Worm (Caenorhabditis elegans): ENCODE measurements around the gene msp-45.

Gene msp-45

DNA sequence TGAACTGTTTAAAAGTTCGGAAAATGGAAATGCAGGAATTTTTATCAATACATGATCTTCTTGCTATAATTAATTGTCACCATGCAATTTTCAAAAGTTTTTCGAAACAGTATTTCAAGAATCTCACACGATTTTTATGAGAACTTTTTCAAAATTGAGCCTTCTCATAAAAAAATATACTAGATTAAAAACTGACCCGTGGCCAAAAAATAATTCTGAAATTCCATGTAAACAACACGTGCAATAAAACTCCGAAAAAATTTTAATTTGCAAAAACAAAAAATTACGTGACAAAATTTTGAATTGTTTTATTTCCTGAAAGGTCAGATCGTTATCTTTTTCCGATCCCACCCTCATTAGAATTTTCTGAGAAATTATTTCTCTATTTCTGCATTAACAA is 38.6 kb upstream of the msp-45 start, which contains the start of gene C34F11.5:
C34F11.5 (plus strand) TSS at position 301 of the 400 bp plus-strand sequence.
- no peak for TF ChIP-seq K09A11.1 (tag; optimal IDR thresholded peaks at IDR 0.05; ENCODE audit: insufficient read depth)
- TF ChIP-seq pha-4 (tag; optimal IDR thresholded peaks at IDR 0.05) = no peak
- TF ChIP-seq ceh-2 (tag; optimal IDR thresholded peaks at IDR 0.05) = no peak
- TF ChIP-seq pha-2 (tag; optimal IDR thresholded peaks at IDR 0.05) = no peak
- TF ChIP-seq ztf-16 (tag; optimal IDR thresholded peaks at IDR 0.05) = no peak
- no peak for TF ChIP-seq nhr-11 (tag; optimal IDR thresholded peaks at IDR 0.05)
- no peak for TF ChIP-seq unc-3 (GFP tag; conservative IDR thresholded peaks at IDR 0.05)
- TF ChIP-seq unc-3 (tag; optimal IDR thresholded peaks at IDR 0.05) = no peak
- TF ChIP-seq pax-1 (tag; optimal IDR thresholded peaks at IDR 0.05) = no peak
- TF ChIP-seq nfya-1 (tag; optimal IDR thresholded peaks at IDR 0.05) = no peak
- TF ChIP-seq dmd-4 (tag; optimal IDR thresholded peaks at IDR 0.05; ENCODE audit: borderline replicate concordance) = no peak
- TF ChIP-seq mec-3 (tag; optimal IDR thresholded peaks at IDR 0.05; ENCODE audit: borderline replicate concordance) = no peak
- no peak for TF ChIP-seq ceh-6 (GFP tag; optimal IDR thresholded peaks at IDR 0.05)

DNA sequence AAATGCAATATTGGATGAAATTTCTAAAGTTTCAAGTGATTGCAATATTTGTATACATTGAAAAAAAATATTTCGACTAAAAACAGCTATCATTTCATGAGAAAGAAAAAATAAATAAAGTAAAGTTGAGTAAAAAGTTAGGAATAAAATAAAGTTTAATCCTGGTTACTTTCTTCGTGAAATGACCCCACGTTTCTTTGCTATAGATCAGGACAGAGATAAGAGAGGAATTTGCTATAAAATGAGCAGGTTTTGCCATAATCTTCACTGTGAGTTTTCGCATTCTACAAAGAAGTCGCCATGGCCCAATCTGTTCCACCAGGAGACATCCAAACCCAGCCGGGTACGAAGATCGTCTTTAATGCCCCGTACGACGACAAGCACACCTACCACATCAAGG is 37.2 kb upstream of the msp-45 start, which contains the start of gene msp-49:
msp-49 (plus strand) TSS at position 301 of the 400 bp plus-strand sequence.
- TF ChIP-seq unc-42 (tag; optimal IDR thresholded peaks at IDR 0.05) = no peak
- no peak for TF ChIP-seq pqm-1 (tag; optimal IDR thresholded peaks at IDR 0.05)
- no peak for TF ChIP-seq npax-4 (tag; optimal IDR thresholded peaks at IDR 0.05)
- TF ChIP-seq T23F11.4 (GFP tag; optimal IDR thresholded peaks at IDR 0.05) = no peak
- no peak for TF ChIP-seq sox-4 (tag; optimal IDR thresholded peaks at IDR 0.05)
- TF ChIP-seq C08G9.2 (tag; optimal IDR thresholded peaks at IDR 0.05) = no peak
- TF ChIP-seq ets-4 (tag; optimal IDR thresholded peaks at IDR 0.05) = no peak
- no peak for TF ChIP-seq nfya-1 (tag; optimal IDR thresholded peaks at IDR 0.05)
- TF ChIP-seq C38D4.7 (GFP tag; optimal IDR thresholded peaks at IDR 0.05) = no peak
- no peak for TF ChIP-seq ceh-34 (tag; optimal IDR thresholded peaks at IDR 0.05)
- no peak for TF ChIP-seq elt-4 (tag; optimal IDR thresholded peaks at IDR 0.05)
- no peak for TF ChIP-seq sdc-2 (tag; optimal IDR thresholded peaks at IDR 0.05)
- no peak for TF ChIP-seq elt-2 (tag; optimal IDR thresholded peaks at IDR 0.05)
- TF ChIP-seq unc-86 (tag; optimal IDR thresholded peaks at IDR 0.05) = no peak
- no peak for TF ChIP-seq ceh-30 (tag; optimal IDR thresholded peaks at IDR 0.05)
- no peak for TF ChIP-seq lim-6 (tag; optimal IDR thresholded peaks at IDR 0.05)
- no peak for TF ChIP-seq pros-1 (tag; optimal IDR thresholded peaks at IDR 0.05)

DNA sequence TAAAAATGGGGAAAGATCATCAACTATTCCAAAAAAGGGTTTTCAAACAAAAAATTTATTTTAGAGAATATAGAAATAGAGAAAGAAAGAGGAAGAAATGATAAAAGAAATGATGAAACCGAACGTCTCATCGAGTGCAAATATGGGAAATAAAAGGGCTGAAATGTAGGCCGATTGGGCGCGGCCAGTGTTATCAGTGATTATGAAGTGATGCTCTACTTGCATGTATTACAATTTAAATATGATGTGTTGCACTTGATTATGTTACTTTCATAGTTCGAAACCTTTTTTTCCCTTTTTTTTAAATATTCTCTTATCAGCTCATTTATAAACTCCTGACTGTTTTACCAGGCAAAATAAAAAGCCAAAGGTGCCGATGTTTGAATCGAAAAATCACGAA is 34.9 kb upstream of the msp-45 start:
- TF ChIP-seq pha-4 (tag; optimal IDR thresholded peaks at IDR 0.05) = no peak
- peak; percentile 71 for TF ChIP-seq elt-2 (tag; optimal IDR thresholded peaks at IDR 0.05)

DNA sequence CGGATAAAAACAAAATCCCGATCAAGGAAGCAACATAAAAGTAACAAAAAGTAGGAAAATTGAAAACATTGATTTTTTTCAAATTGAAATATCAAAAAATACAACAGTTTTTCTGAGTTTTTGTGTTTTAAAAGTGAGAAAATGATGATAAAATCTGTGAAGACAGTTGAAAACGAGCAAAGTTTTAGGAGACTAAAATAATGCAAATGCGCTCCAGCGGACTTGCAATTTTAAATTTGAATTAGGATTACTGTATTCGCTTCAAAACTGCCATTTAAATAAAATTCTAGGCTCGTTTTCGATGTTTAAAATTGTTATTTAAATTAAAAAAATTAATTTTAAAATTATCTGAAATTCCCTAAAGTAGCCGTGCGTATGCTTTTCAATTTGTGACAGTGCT is 31.1 kb upstream of the msp-45 start:
- TF ChIP-seq T23F11.4 (GFP tag; optimal IDR thresholded peaks at IDR 0.05) (no peak), dve-1 (tag; optimal IDR thresholded peaks at IDR 0.05) (no peak), ceh-34 (tag; optimal IDR thresholded peaks at IDR 0.05) (no peak), sox-4 (tag; optimal IDR thresholded peaks at IDR 0.05) (no peak), syd-9 (tag; optimal IDR thresholded peaks at IDR 0.05) (no peak), unc-42 (tag; optimal IDR thresholded peaks at IDR 0.05) (no peak), lin-11 (tag; optimal IDR thresholded peaks at IDR 0.05) (no peak), tbx-2 (tag; optimal IDR thresholded peaks at IDR 0.05) (no peak), ceh-18 (tag; optimal IDR thresholded peaks at IDR 0.05) (no peak), ceh-2 (tag; optimal IDR thresholded peaks at IDR 0.05) (no peak), unc-3 (GFP tag; conservative IDR thresholded peaks at IDR 0.05) (no peak), unc-3 (tag; optimal IDR thresholded peaks at IDR 0.05) (no peak), unc-86 (tag; optimal IDR thresholded peaks at IDR 0.05) (no peak), ceh-19 (GFP tag; optimal IDR thresholded peaks at IDR 0.05) (no peak), nhr-11 (tag; optimal IDR thresholded peaks at IDR 0.05) (no peak), hlh-15 (tag; optimal IDR thresholded peaks at IDR 0.05) (no peak), pat-9 (tag; optimal IDR thresholded peaks at IDR 0.05) (no peak)
